Worm (Caenorhabditis elegans) whole organism, L3 larva: Measurements from ENCODE around the gene F10A3.12.

Experiments
- lin-39 ChIP-seq: fragments of 150-350 bp; optimal IDR thresholded peaks from 2 replicates; lab custom pipeline; 2018; ENCODE audit warnings: missing biosample characterization, missing genetic modification reagents, missing genetic modification characterization
- nhr-11 ChIP-seq: fragments of 150-350 bp; optimal IDR thresholded peaks from 2 replicates; lab custom pipeline; 2014; ENCODE audit warnings: missing biosample characterization, missing genetic modification characterization
- nhr-77 ChIP-seq: fragments of 150-350 bp; optimal IDR thresholded peaks from 2 replicates; lab custom pipeline; 2014; ENCODE audit warnings: missing biosample characterization, missing genetic modification characterization
- pha-4 ChIP-seq: fragments of 150-350 bp; optimal IDR thresholded peaks from 2 replicates; lab custom pipeline; 2014; ENCODE audit warnings: missing biosample characterization, missing genetic modification reagents, missing genetic modification characterization
- snpc-4 ChIP-seq: fragments of 150-350 bp; optimal IDR thresholded peaks from 2 replicates; lab custom pipeline; 2014; ENCODE audit warnings: missing biosample characterization, missing genetic modification characterization
- tbx-2 ChIP-seq: sonication (generic microtip); optimal IDR thresholded peaks from 2 replicates; lab custom pipeline; 2016; ENCODE audit warnings: mild to moderate bottlenecking, missing genetic modification characterization, missing compliant biosample characterization
- zag-1 ChIP-seq: fragments of 150-350 bp; optimal IDR thresholded peaks from 2 replicates; lab custom pipeline; 2014; ENCODE audit warnings: missing biosample characterization, missing genetic modification characterization

ce11 chrV:16202618-16203017, 38.8 kb downstream of the F10A3.12 start, which contains the start of gene F11A5.18:
- TF ChIP-seq tbx-2 (tag; lab: Kevin White, UChicago): no peak
- no peak for TF ChIP-seq nhr-11 (tag; lab: Kevin White, UChicago)
- no peak for TF ChIP-seq pha-4 (tag; lab: Kevin White, UChicago)
- no peak for TF ChIP-seq nhr-77 (tag; lab: Kevin White, UChicago)
- no peak for TF ChIP-seq lin-39
- no peak for TF ChIP-seq zag-1 (tag; lab: Kevin White, UChicago)
- no peak for TF ChIP-seq snpc-4 (tag; lab: Kevin White, UChicago)
